Fruit fly (Drosophila melanogaster): ENCODE results near the gene CG43367.

CG43367 gene

DNA sequence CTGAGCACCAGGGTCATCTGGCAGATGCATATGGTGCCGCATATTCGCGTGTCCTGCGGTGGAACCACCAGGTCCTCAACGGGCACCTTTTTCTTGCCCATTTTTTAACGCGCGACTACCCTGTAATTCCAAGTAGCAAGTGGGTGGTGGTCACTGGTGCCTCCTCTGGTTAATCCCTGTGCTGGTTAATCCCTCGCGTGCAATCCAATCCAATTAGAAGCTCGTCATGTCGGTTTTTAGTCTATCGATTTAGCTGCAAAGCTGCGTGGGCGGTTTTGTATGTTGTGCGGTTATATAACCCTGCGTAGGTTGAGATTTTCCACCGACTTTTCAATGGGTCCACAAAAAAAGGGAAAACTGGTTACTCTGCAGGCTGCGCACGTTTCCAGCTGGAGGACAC lies 9.2 kb upstream of the CG43367 start, which contains the start of gene Teh3:
Gene Teh3, minus strand, starts transcription at position 101 of the 400 bp plus-strand sequence.
- TF ChIP-seq ttk (optimal IDR thresholded peaks at IDR 0.05), result no peak
- no peak for TF ChIP-seq h (optimal IDR thresholded peaks at IDR 0.05)
- TF ChIP-seq Myc (optimal IDR thresholded peaks at IDR 0.05), result no peak

DNA sequence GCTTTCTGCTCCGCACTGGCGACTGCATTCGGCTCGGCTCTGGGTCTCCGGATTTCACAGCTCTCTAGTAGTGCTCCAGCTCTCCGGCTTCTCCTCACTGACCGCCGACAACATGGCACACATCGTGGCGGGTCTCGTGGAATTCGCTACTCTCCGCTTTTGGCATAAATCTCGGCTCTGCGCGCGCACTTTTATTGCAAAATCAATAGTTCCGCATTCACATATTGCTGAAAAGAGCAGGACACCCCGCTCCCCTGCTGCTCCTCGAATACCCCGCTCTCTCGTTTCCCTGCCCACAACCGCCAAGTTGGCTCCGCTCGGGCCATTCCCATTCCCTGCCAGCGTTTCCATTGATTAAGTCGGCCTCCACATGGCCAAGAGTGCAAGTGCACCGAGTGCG lies 8.5 kb upstream of the CG43367 start:
- no peak for TF ChIP-seq psq (optimal IDR thresholded peaks at IDR 0.05)
- TF ChIP-seq insv (optimal IDR thresholded peaks at IDR 0.05), result no peak
- no peak for TF ChIP-seq Myc (optimal IDR thresholded peaks at IDR 0.05)
- TF ChIP-seq Sin3A (optimal IDR thresholded peaks at IDR 0.05), result no peak
- no peak for TF ChIP-seq ttk (optimal IDR thresholded peaks at IDR 0.05)
- no peak for TF ChIP-seq h (optimal IDR thresholded peaks at IDR 0.05)

DNA sequence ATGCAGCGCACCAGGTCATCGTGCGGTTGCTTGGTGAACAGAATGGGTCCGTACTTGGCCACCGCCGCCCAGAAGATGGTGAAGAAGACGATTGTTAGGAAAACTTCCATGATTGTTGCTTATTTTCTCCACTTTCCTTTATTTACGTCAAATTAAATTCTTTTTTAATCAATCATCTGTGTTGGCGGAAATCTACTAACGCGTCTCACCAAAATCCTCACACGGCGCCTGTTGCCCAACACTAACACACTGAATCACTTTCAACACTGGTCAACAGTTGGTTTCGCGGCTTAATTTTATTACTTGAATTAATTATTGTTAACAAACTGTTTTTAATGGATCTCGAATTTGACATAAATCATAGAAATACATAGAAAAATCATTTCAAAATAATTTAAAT lies 7.1 kb upstream of the CG43367 start, which contains the start of gene VhaM9.7-c:
Gene VhaM9.7-c, minus strand, starts transcription at position 207 of the 400 bp plus-strand sequence.
- TF ChIP-seq Sin3A (optimal IDR thresholded peaks at IDR 0.05) (no peak), Myc (optimal IDR thresholded peaks at IDR 0.05) (no peak), h (optimal IDR thresholded peaks at IDR 0.05) (no peak)

- TF ChIP-seq Myc (optimal IDR thresholded peaks at IDR 0.05), result no peak
- TF ChIP-seq ttk (optimal IDR thresholded peaks at IDR 0.05), result no peak
- TF ChIP-seq psq (optimal IDR thresholded peaks at IDR 0.05), result no peak
- TF ChIP-seq insv (optimal IDR thresholded peaks at IDR 0.05), result no peak
- no peak for TF ChIP-seq h (optimal IDR thresholded peaks at IDR 0.05)
- TF ChIP-seq Sin3A (optimal IDR thresholded peaks at IDR 0.05), result no peak
Observed at dm6 chr3L:4187930-4188523, 5.8 kb upstream of the CG43367 start, which contains the start of the genes Teh2 and tipE. TSS of gene Teh2 (minus strand) at chr3L:4188023. TSS of gene tipE (plus strand) at chr3L:4188499.

- TF ChIP-seq Sin3A (optimal IDR thresholded peaks at IDR 0.05), result no peak
- TF ChIP-seq Myc (optimal IDR thresholded peaks at IDR 0.05), result no peak
- no peak for TF ChIP-seq insv (optimal IDR thresholded peaks at IDR 0.05)
- no peak for TF ChIP-seq ttk (optimal IDR thresholded peaks at IDR 0.05)
- no peak for TF ChIP-seq h (optimal IDR thresholded peaks at IDR 0.05)
- no peak for TF ChIP-seq psq (optimal IDR thresholded peaks at IDR 0.05)
Observed at dm6 chr3L:4204239-4204638, 10.4 kb downstream of the CG43367 start, which contains the start of gene CG15005. TSS of gene CG15005 (minus strand) at chr3L:4204339.

- TF ChIP-seq h (optimal IDR thresholded peaks at IDR 0.05) (no peak), Sin3A (optimal IDR thresholded peaks at IDR 0.05) (no peak), psq (optimal IDR thresholded peaks at IDR 0.05) (no peak), insv (optimal IDR thresholded peaks at IDR 0.05) (no peak), Myc (optimal IDR thresholded peaks at IDR 0.05) (no peak), ttk (optimal IDR thresholded peaks at IDR 0.05) (no peak)
Observed at dm6 chr3L:4204867-4205266, 11.1 kb downstream of the CG43367 start.

DNA sequence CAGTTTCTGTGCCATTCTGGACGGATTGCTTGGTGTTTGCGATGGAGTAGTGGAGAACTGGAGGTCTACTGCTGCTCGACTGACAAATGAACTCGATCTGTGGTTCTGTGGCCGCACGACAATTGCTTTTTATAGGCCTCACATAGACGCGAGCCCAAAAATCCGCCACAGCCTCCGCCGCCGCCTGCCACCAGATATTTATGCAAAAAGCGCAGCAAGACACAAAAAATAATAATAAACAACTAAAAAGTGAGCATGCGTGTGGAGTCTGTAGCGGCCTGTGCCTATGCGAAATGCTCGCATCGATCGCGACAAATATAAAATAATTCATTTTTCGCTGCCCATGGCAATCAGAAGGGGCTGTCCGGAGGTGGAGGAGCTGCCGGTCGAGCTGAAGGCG lies 15.3 kb downstream of the CG43367 start, which contains the start of gene Cpr64Aa:
Gene Cpr64Aa, minus strand, starts transcription at position 101 of the 400 bp plus-strand sequence.
- no peak for TF ChIP-seq Sin3A (optimal IDR thresholded peaks at IDR 0.05)
- no peak for TF ChIP-seq psq (optimal IDR thresholded peaks at IDR 0.05)
- no peak for TF ChIP-seq insv (optimal IDR thresholded peaks at IDR 0.05)
- no peak for TF ChIP-seq Myc (optimal IDR thresholded peaks at IDR 0.05)
- no peak for TF ChIP-seq h (optimal IDR thresholded peaks at IDR 0.05)
- no peak for TF ChIP-seq ttk (optimal IDR thresholded peaks at IDR 0.05)

dm6 chr3L:4209731-4210130 lies 15.9 kb downstream of the CG43367 start:
- TF ChIP-seq psq (optimal IDR thresholded peaks at IDR 0.05) (no peak), Myc (optimal IDR thresholded peaks at IDR 0.05) (no peak), insv (optimal IDR thresholded peaks at IDR 0.05) (no peak), h (optimal IDR thresholded peaks at IDR 0.05) (no peak), ttk (optimal IDR thresholded peaks at IDR 0.05) (no peak), Sin3A (optimal IDR thresholded peaks at IDR 0.05) (no peak)

dm6 chr3L:4211440-4211839 lies 17.6 kb downstream of the CG43367 start, which contains the start of gene Cpr64Ab:
TSS of gene Cpr64Ab (minus strand) at chr3L:4211540.
- no peak for TF ChIP-seq Sin3A (optimal IDR thresholded peaks at IDR 0.05)
- no peak for TF ChIP-seq h (optimal IDR thresholded peaks at IDR 0.05)
- no peak for TF ChIP-seq insv (optimal IDR thresholded peaks at IDR 0.05)
- TF ChIP-seq psq (optimal IDR thresholded peaks at IDR 0.05), result no peak
- TF ChIP-seq ttk (optimal IDR thresholded peaks at IDR 0.05), result no peak
- TF ChIP-seq Myc (optimal IDR thresholded peaks at IDR 0.05), result no peak

DNA sequence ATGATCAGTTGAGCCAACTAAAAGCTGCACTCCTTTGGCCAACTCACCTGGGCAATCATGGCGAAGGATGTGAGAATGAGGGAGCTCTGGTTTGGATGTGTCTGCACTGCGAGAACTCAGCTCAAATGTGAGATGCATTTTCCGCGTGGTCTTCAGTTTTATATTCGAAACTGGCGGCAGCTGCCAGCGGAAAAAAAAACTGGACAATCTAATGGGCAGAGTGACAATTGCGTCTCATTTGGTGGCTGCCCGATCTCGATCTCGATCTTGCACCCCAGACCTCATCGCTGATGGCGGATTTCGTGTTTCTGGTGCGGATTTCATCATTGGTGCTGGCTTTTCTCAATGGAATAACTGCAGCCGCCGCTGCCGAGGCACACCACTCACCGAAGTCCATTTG lies 19.0 kb downstream of the CG43367 start, which contains the start of gene Cpr64Ac:
Gene Cpr64Ac, minus strand, starts transcription at position 101 of the 400 bp plus-strand sequence.
- no peak for TF ChIP-seq ttk (optimal IDR thresholded peaks at IDR 0.05)
- no peak for TF ChIP-seq Sin3A (optimal IDR thresholded peaks at IDR 0.05)
- TF ChIP-seq Myc (optimal IDR thresholded peaks at IDR 0.05), result no peak
- TF ChIP-seq insv (optimal IDR thresholded peaks at IDR 0.05), result no peak
- no peak for TF ChIP-seq h (optimal IDR thresholded peaks at IDR 0.05)
- TF ChIP-seq psq (optimal IDR thresholded peaks at IDR 0.05), result no peak

DNA sequence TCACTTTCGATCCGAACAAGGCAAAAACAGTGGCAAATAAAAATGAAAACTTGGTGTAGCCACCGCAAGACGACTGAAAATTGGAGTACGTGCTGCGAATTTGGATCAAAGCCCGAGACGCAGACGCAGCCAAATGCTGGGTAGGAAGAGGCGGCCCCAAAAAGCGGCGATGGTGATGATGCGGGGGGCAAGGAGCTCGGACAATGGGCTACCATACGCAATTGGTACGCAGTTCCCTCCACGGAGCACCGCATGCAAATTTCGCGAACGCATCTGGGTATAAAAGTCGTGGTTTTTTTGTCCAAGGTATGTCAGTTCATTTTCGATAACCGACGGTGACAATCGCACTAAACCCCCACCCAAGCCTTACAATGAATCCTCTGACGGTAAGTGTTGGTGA lies 21.3 kb downstream of the CG43367 start, which contains the start of gene Cpr64Ad:
Gene Cpr64Ad, plus strand, starts transcription at position 301 of the 400 bp plus-strand sequence.
- no peak for TF ChIP-seq insv (optimal IDR thresholded peaks at IDR 0.05)
- no peak for TF ChIP-seq psq (optimal IDR thresholded peaks at IDR 0.05)
- TF ChIP-seq h (optimal IDR thresholded peaks at IDR 0.05), result no peak
- no peak for TF ChIP-seq Sin3A (optimal IDR thresholded peaks at IDR 0.05)

dm6 chr3L:4219291-4220228 lies 25.8 kb downstream of the CG43367 start:
- no peak for TF ChIP-seq ttk (optimal IDR thresholded peaks at IDR 0.05)
- TF ChIP-seq psq (optimal IDR thresholded peaks at IDR 0.05), result no peak
- TF ChIP-seq insv (optimal IDR thresholded peaks at IDR 0.05), result no peak
- TF ChIP-seq Myc (optimal IDR thresholded peaks at IDR 0.05), result no peak
